Fruit fly (Drosophila melanogaster): ENCODE results near the gene CG2258.

The CG2258 gene

DNA sequence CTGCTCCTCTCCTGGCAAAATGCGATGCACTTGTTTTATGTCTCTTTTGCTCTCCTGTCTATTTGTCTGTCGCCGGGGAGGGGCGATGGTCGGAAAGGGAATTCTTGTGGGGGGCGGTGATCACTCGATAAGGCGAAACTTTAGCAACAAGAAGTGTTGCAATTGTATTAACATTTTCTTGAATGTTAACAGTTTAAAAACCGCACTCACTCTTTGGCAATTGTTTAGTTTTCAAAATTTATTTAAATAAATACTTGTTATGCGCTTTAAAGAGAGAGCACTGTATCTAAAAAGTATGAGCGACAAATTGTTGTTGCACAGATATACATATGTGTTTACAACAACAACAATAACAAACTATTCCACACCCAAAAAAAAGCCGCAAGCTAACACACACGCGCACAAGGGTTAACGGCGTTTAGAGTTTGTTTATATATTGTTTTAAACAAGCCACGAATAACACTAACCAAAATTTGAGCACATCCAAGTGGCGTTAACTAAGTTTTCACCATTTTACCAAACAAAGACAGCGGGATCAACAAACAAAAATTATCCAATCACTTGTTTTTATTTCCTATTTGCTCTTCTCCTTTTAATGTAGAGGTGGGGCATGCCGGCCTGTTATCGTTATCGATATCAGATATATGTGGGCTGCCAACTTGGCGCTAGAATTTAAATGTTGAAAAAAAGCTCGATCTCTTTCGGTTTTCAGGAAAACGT, at the start of gene CG2258:
Gene CG2258 (minus strand): TSS at position 617 of the 720 bp plus-strand sequence.
- TF ChIP-seq CG11617 (GFP tag; optimal IDR thresholded peaks at IDR 0.05) (peak; percentile 88), Crg-1 (GFP tag; optimal IDR thresholded peaks at IDR 0.05) (peak; percentile 91), Mnt (GFP tag; optimal IDR thresholded peaks at IDR 0.05) (peak; percentile 89), pad (GFP tag; optimal IDR thresholded peaks at IDR 0.05) (peak; percentile 90), cnc (optimal IDR thresholded peaks at IDR 0.05) (no peak), tj (GFP tag; optimal IDR thresholded peaks at IDR 0.05) (peak; percentile 71), Hr96 (GFP tag; optimal IDR thresholded peaks at IDR 0.05) (no peak), kay (GFP tag; ENCODE audit: borderline replicate concordance) (no peak), CG33017 (tag; optimal IDR thresholded peaks at IDR 0.05) (peak; percentile 97), CG5204 (GFP tag; optimal IDR thresholded peaks at IDR 0.05) (peak; percentile 87), toe (GFP tag; optimal IDR thresholded peaks at IDR 0.05) (peak; percentile 89), CG12768 (GFP tag; optimal IDR thresholded peaks at IDR 0.05) (peak; percentile 93), CG14711 (tag; optimal IDR thresholded peaks at IDR 0.05) (peak; percentile 95), ovo (GFP tag; optimal IDR thresholded peaks at IDR 0.05) (peak; percentile 82), CG1620 (GFP tag; optimal IDR thresholded peaks at IDR 0.05) (peak; percentile 88), cic (GFP tag; optimal IDR thresholded peaks at IDR 0.05) (peak; percentile 59), Clk (GFP tag; optimal IDR thresholded peaks at IDR 0.05) (peak; percentile 83), CG7045 (GFP tag; optimal IDR thresholded peaks at IDR 0.05) (peak; percentile 92), CG7101 (tag; optimal IDR thresholded peaks at IDR 0.05) (peak; percentile 98), bab1 (GFP tag; optimal IDR thresholded peaks at IDR 0.05) (peak; percentile 97)

DNA sequence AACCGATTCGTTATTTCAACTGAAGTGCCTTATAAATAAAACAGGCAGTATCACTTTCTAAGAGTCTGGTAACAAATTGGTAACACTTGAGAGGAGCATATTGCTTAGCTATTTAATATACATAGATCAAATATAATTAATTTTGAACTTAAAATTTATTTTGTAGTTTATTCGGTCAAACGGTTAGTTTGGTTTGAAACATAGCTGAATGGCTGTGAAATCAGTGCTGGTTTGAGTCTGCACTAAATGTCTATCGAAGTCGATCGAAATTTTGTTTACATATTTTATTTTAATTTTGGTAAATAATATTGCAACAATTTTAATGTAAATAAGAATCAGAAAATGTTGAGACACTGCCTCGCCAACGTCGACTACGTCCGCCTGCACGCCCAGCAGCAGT, 46.7 kb upstream of the CG2258 start, which contains the start of gene CG10959:
Gene CG10959 (plus strand): TSS at position 228 of the 400 bp plus-strand sequence.
- TF ChIP-seq toe (GFP tag; optimal IDR thresholded peaks at IDR 0.05) (no peak), CG14711 (tag; optimal IDR thresholded peaks at IDR 0.05) (no peak), cnc (optimal IDR thresholded peaks at IDR 0.05) (no peak), ovo (GFP tag; optimal IDR thresholded peaks at IDR 0.05) (no peak)

DNA sequence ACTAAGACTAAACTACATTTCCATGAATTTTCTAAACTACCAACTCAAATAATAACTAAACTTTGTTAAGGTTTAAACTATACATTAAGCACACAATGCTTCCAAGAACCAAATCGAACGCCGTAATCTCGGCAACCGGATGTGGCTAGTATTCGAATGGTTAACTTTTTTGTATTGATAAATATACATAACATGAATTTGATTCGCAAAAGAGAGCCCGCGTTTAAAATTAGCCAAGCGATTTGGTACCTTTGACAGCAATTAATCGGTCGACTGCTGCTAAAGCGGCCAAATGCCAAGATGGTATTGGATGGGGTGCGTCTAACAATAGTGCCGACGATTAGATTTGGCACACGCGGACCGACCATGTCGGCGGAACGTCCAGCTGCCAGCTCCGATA, 45.8 kb upstream of the CG2258 start, which contains the start of gene CG15336:
Gene CG15336 (plus strand): TSS at position 301 of the 400 bp plus-strand sequence.
- TF ChIP-seq Mnt (GFP tag; optimal IDR thresholded peaks at IDR 0.05) (no peak), toe (GFP tag; optimal IDR thresholded peaks at IDR 0.05) (no peak), ovo (GFP tag; optimal IDR thresholded peaks at IDR 0.05) (no peak), CG14711 (tag; optimal IDR thresholded peaks at IDR 0.05) (no peak), cic (GFP tag; optimal IDR thresholded peaks at IDR 0.05) (no peak), CG7101 (tag; optimal IDR thresholded peaks at IDR 0.05) (no peak), cnc (optimal IDR thresholded peaks at IDR 0.05) (no peak), CG1620 (GFP tag; optimal IDR thresholded peaks at IDR 0.05) (no peak), CG7045 (GFP tag; optimal IDR thresholded peaks at IDR 0.05) (no peak), CG33017 (tag; optimal IDR thresholded peaks at IDR 0.05) (no peak), Crg-1 (GFP tag; optimal IDR thresholded peaks at IDR 0.05) (no peak), CG11617 (GFP tag; optimal IDR thresholded peaks at IDR 0.05) (no peak), kay (GFP tag; ENCODE audit: borderline replicate concordance) (no peak), Clk (GFP tag; optimal IDR thresholded peaks at IDR 0.05) (no peak), pad (GFP tag; optimal IDR thresholded peaks at IDR 0.05) (no peak), bab1 (GFP tag; optimal IDR thresholded peaks at IDR 0.05) (no peak), Hr96 (GFP tag; optimal IDR thresholded peaks at IDR 0.05) (no peak), CG12768 (GFP tag; optimal IDR thresholded peaks at IDR 0.05) (no peak), CG5204 (GFP tag; optimal IDR thresholded peaks at IDR 0.05) (no peak), tj (GFP tag; optimal IDR thresholded peaks at IDR 0.05) (no peak)

DNA sequence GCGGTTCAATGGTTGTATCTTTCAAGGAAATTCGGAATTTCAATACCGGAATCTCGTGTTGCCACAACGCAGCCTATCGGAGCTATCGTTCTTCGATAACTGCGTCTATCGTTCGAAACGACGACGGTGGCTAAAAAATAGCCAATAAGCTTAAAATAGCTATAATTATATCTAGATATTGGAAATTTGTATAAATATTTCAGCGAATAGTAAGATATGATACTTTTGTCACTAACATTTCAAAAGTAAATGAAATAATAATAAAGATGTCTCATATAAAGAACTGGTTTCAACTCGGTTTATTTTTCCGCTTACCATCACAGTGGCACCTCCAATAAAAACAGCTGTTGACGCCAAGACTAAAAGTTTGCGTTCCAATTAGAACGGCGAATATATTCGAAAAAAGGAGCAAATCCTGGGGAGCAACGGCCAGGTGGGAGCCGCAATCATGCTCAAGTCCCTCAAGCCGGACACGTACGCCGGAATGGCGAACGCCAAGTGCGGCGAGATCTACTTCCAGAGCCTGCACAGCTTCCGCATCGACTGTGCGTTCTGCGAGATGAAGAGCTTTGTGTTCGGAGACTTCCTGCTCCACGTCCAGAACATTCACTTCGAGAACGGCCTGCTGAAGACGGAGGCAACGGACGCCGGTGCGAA, 43.7 kb upstream of the CG2258 start, which contains the start of the genes alpha-PheRS and CG2129:
Gene alpha-PheRS (minus strand): TSS at position 102 of the 657 bp plus-strand sequence.
Gene CG2129 (plus strand): TSS at position 339 of the 657 bp plus-strand sequence.
- TF ChIP-seq tj (GFP tag; optimal IDR thresholded peaks at IDR 0.05) (peak; percentile 43), Crg-1 (GFP tag; optimal IDR thresholded peaks at IDR 0.05) (peak; percentile 22), CG5204 (GFP tag; optimal IDR thresholded peaks at IDR 0.05) (no peak), Hr96 (GFP tag; optimal IDR thresholded peaks at IDR 0.05) (no peak), bab1 (GFP tag; optimal IDR thresholded peaks at IDR 0.05) (peak; percentile 77), CG12768 (GFP tag; optimal IDR thresholded peaks at IDR 0.05) (no peak), CG14711 (tag; optimal IDR thresholded peaks at IDR 0.05) (peak; percentile 66), Mnt (GFP tag; optimal IDR thresholded peaks at IDR 0.05) (peak; percentile 73), CG11617 (GFP tag; optimal IDR thresholded peaks at IDR 0.05) (peak; percentile 57), CG7101 (tag; optimal IDR thresholded peaks at IDR 0.05) (peak; percentile 61), CG1620 (GFP tag; optimal IDR thresholded peaks at IDR 0.05) (peak; percentile 44), pad (GFP tag; optimal IDR thresholded peaks at IDR 0.05) (peak; percentile 13), CG33017 (tag; optimal IDR thresholded peaks at IDR 0.05) (no peak)

DNA sequence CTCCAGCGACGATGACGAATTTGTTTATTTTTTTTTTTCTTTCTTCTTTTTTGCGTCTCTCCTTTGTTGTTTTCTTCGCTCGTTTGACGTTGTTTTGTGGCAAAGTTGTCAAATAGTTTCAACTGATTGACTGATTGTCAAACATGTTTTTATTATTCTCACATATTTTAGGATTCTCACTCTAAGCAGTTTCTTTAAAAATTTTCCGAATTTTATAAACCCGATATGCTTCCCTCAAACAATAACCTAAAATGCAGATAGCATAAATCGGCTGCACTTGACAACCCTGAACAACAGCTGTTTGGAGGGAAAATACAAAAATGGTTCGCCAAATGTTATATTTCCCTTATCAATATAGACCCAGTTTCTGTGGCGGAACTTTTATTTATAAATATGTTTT, 41.6 kb upstream of the CG2258 start, which contains the start of gene CG17982:
Gene CG17982 (minus strand): TSS at position 299 of the 400 bp plus-strand sequence.
- peak; percentile 90 for TF ChIP-seq Mnt (GFP tag; optimal IDR thresholded peaks at IDR 0.05)
- TF ChIP-seq bab1 (GFP tag; optimal IDR thresholded peaks at IDR 0.05): peak; percentile 99
- peak; percentile 87 for TF ChIP-seq toe (GFP tag; optimal IDR thresholded peaks at IDR 0.05)
- peak; percentile 30 for TF ChIP-seq Clk (GFP tag; optimal IDR thresholded peaks at IDR 0.05)
- TF ChIP-seq CG7045 (GFP tag; optimal IDR thresholded peaks at IDR 0.05): peak; percentile 78
- TF ChIP-seq cic (GFP tag; optimal IDR thresholded peaks at IDR 0.05): peak; percentile 42
- peak; percentile 100 for TF ChIP-seq CG14711 (tag; optimal IDR thresholded peaks at IDR 0.05)
- TF ChIP-seq pad (GFP tag; optimal IDR thresholded peaks at IDR 0.05): peak; percentile 80
- peak; percentile 82 for TF ChIP-seq CG5204 (GFP tag; optimal IDR thresholded peaks at IDR 0.05)
- no peak for TF ChIP-seq kay (GFP tag; ENCODE audit: borderline replicate concordance)
- TF ChIP-seq Crg-1 (GFP tag; optimal IDR thresholded peaks at IDR 0.05): peak; percentile 85
- peak; percentile 81 for TF ChIP-seq tj (GFP tag; optimal IDR thresholded peaks at IDR 0.05)
- TF ChIP-seq CG33017 (tag; optimal IDR thresholded peaks at IDR 0.05): peak; percentile 83
- peak; percentile 93 for TF ChIP-seq CG1620 (GFP tag; optimal IDR thresholded peaks at IDR 0.05)
- TF ChIP-seq ovo (GFP tag; optimal IDR thresholded peaks at IDR 0.05): peak; percentile 67
- no peak for TF ChIP-seq Hr96 (GFP tag; optimal IDR thresholded peaks at IDR 0.05)
- no peak for TF ChIP-seq cnc (optimal IDR thresholded peaks at IDR 0.05)
- peak; percentile 95 for TF ChIP-seq CG7101 (tag; optimal IDR thresholded peaks at IDR 0.05)
- TF ChIP-seq CG11617 (GFP tag; optimal IDR thresholded peaks at IDR 0.05): peak; percentile 94
- TF ChIP-seq CG12768 (GFP tag; optimal IDR thresholded peaks at IDR 0.05): peak; percentile 83
